Comparison of ENCODE assay signal across 7 worm cellular contexts in the genomic region with DNA sequence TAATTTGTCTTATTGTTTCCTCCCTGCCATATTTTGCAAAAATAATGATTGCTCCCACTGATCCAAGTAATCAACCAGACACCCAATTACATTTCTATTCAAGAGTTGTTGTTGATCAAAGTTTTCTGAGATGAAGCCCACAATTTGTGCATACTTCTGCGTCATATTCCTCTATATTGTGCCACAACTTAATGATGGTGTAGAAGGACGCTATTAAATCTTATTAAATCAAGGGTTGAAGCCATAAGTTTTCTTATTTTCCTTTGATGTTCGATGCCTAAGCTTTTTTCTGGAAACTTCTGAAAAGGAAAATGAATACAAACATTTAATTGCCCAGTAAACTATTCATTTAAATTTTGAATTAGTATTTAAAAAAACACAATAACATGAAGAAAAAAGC.
TF ChIP-seq lines count a peak whose summit lies in the region.

No protein-coding gene starts in this region.

TF ChIP-seq in whole organism, L1 larva, 84 proteins besides CTCF, POLR2A, EP300 and RAD21:
- no peak for TF ChIP-seq C34B4.2 (tag; optimal IDR thresholded peaks at IDR 0.05; lab: Kevin White, UChicago)
- no peak for TF ChIP-seq nhr-20 (tag; optimal IDR thresholded peaks at IDR 0.05; lab: Kevin White, UChicago)
- peak; percentile 7 for TF ChIP-seq mep-1 (tag; optimal IDR thresholded peaks at IDR 0.05; lab: Kevin White, UChicago)
- peak; percentile 22 for TF ChIP-seq dsc-1 (tag; optimal IDR thresholded peaks at IDR 0.05; lab: Kevin White, UChicago)
- TF ChIP-seq nhr-71 (tag; optimal IDR thresholded peaks at IDR 0.05; lab: Kevin White, UChicago) = peak; percentile 6
- TF ChIP-seq lin-14 (GFP tag; optimal IDR thresholded peaks at IDR 0.05; lab: Kevin White, UChicago) = peak; percentile 0

TF ChIP-seq in whole organism, L3 larva, 47 proteins besides CTCF, POLR2A, EP300 and RAD21:
- TF ChIP-seq pha-4 (tag; optimal IDR thresholded peaks at IDR 0.05; lab: Kevin White, UChicago) (peak; percentile 10), nhr-23 (tag; optimal IDR thresholded peaks at IDR 0.05; lab: Kevin White, UChicago) (no peak), nhr-25 (tag; optimal IDR thresholded peaks at IDR 0.05; lab: Kevin White, UChicago) (peak; percentile 19)
TF ChIP-seq in whole organism, L3 larva: peak in this region for 2.

TF ChIP-seq in whole organism, L4 larva, 104 proteins besides CTCF, POLR2A, EP300 and RAD21:
- no peak for TF ChIP-seq dmd-6 (GFP tag; IDR thresholded peaks at IDR 0.05; lab: Robert Waterston, UW)
- TF ChIP-seq zip-2 (tag; optimal IDR thresholded peaks at IDR 0.05; lab: Kevin White, UChicago) = no peak
- TF ChIP-seq aha-1 (tag; lab: Kevin White, UChicago) = peak; percentile 98
- TF ChIP-seq zfp-3 (GFP tag; conservative IDR thresholded peaks at IDR 0.05; lab: Robert Waterston, UW) = 0 out of 2 replicates have a peak, but pooled peaks have one; percentile 25

TF ChIP-seq in whole organism, early embryonic, 17 proteins besides CTCF, POLR2A, EP300 and RAD21:
- TF ChIP-seq F13C5.2 (tag; optimal IDR thresholded peaks at IDR 0.05; lab: Kevin White, UChicago) (no peak), B0310.2 (tag; optimal IDR thresholded peaks at IDR 0.05; lab: Kevin White, UChicago) (no peak), ama-1 (optimal IDR thresholded peaks at IDR 0.05; lab: Kevin White, UChicago) (peak; percentile 5), scrt-1 (GFP tag; IDR thresholded peaks at IDR 0.05; lab: Robert Waterston, UW) (no peak), pes-1 (GFP tag; IDR thresholded peaks at IDR 0.05; lab: Robert Waterston, UW) (no peak)

TF ChIP-seq in whole organism, late embryonic, 69 proteins besides CTCF, POLR2A, EP300 and RAD21:
- TF ChIP-seq gmeb-2 (tag; optimal IDR thresholded peaks at IDR 0.05; lab: Kevin White, UChicago) = no peak
- TF ChIP-seq ahr-1 (tag; optimal IDR thresholded peaks at IDR 0.05; lab: Kevin White, UChicago) = no peak
- TF ChIP-seq hlh-8 (tag; optimal IDR thresholded peaks at IDR 0.05; lab: Kevin White, UChicago) = no peak
- TF ChIP-seq dve-1 (tag; optimal IDR thresholded peaks at IDR 0.05; lab: Kevin White, UChicago) = no peak
- TF ChIP-seq ama-1 (optimal IDR thresholded peaks at IDR 0.05; lab: Kevin White, UChicago) = peak; percentile 55
- TF ChIP-seq fkh-6 (tag; optimal IDR thresholded peaks at IDR 0.05; lab: Kevin White, UChicago) = no peak

TF ChIP-seq in whole organism, mixed stage, embryonic, 35 proteins besides CTCF, POLR2A, EP300 and RAD21:
- TF ChIP-seq ces-1 (GFP tag; optimal IDR thresholded peaks at IDR 0.05; lab: Kevin White, UChicago) = peak; percentile 69
- no peak for TF ChIP-seq drap-1 (GFP tag; optimal IDR thresholded peaks at IDR 0.05; lab: Kevin White, UChicago)

TF ChIP-seq in whole organism, young adult, 124 proteins besides CTCF, POLR2A, EP300 and RAD21:
- TF ChIP-seq madf-3 (GFP tag; IDR thresholded peaks at IDR 0.05; lab: Robert Waterston, UW) (0 out of 2 replicates have a peak, but pooled peaks have one; percentile 17), lin-35 (GFP tag; optimal IDR thresholded peaks at IDR 0.05; lab: Kevin White, UChicago) (peak in 1 of 3 experiments; percentile 32), tbx-9 (tag; optimal IDR thresholded peaks at IDR 0.05; lab: Kevin White, UChicago; ENCODE audit: borderline replicate concordance) (no peak), attf-6 (GFP tag; IDR thresholded peaks at IDR 0.05; lab: Robert Waterston, UW) (no peak), attf-3 (GFP tag; conservative IDR thresholded peaks at IDR 0.05; lab: Robert Waterston, UW) (no peak), D2030.7 (GFP tag; IDR thresholded peaks at IDR 0.05; lab: Robert Waterston, UW) (no peak)
